Worm (Caenorhabditis elegans) whole organism, late embryonic: ENCODE data around the gene B0545.4.
"Not testable (repeated sequence)": the region's sequence is repeated elsewhere in the genome, so short reads cannot be mapped to it uniquely, and the experiment has no call there.

Source experiments
- K02D7.2 ChIP-seq: sonication (generic microtip); optimal IDR thresholded peaks from 2 replicates; lab custom pipeline; 2017; ENCODE audit warnings: mild to moderate bottlenecking, missing genetic modification characterization, missing compliant biosample characterization
- T23F11.4 ChIP-seq: fragments of 200-800 bp; sonication (Bioruptor generic); optimal IDR thresholded peaks from 2 replicates; lab custom pipeline; 2018; ENCODE audit warnings: mild to moderate bottlenecking, missing genetic modification characterization, missing compliant biosample characterization
- ceh-18 ChIP-seq: sonication (generic microtip); optimal IDR thresholded peaks from 2 replicates; lab custom pipeline; 2016; ENCODE audit warnings: missing genetic modification characterization, missing compliant biosample characterization
- ceh-2 ChIP-seq: sonication (generic microtip); optimal IDR thresholded peaks from 2 replicates; lab custom pipeline; 2016; ENCODE audit warnings: missing genotype, missing genetic modification characterization, missing compliant biosample characterization
- ceh-22 ChIP-seq: sonication (generic microtip); optimal IDR thresholded peaks from 2 replicates; lab custom pipeline; 2017; ENCODE audit warnings: missing biosample characterization, missing genetic modification characterization
- ceh-31 ChIP-seq: sonication (generic microtip); optimal IDR thresholded peaks from 2 replicates; lab custom pipeline; 2016; ENCODE audit warnings: missing genetic modification characterization, missing compliant biosample characterization
- ceh-48 ChIP-seq: sonication (generic microtip); optimal IDR thresholded peaks from 2 replicates; lab custom pipeline; 2016; ENCODE audit warnings: missing genetic modification characterization, inconsistent platforms, missing compliant biosample characterization
- dve-1 ChIP-seq: sonication (generic microtip); optimal IDR thresholded peaks from 2 replicates; lab custom pipeline; 2017; ENCODE audit warnings: antibody characterized with exemption, mild to moderate bottlenecking, missing genetic modification characterization, missing compliant biosample characterization
- ets-4 ChIP-seq: sonication (generic microtip); optimal IDR thresholded peaks from 2 replicates; lab custom pipeline; 2016; ENCODE audit warnings: missing genetic modification characterization, missing compliant biosample characterization
- fax-1 ChIP-seq: sonication (generic microtip); optimal IDR thresholded peaks from 2 replicates; lab custom pipeline; 2016; ENCODE audit warnings: missing genotype, missing genetic modification characterization, missing compliant biosample characterization
- gmeb-2 ChIP-seq: sonication (generic microtip); optimal IDR thresholded peaks from 2 replicates; lab custom pipeline; 2016; ENCODE audit warnings: missing genetic modification characterization, inconsistent platforms, missing compliant biosample characterization
- hlh-13 ChIP-seq: fragments of 200-800 bp; sonication (Bioruptor generic); optimal IDR thresholded peaks from 2 replicates; lab custom pipeline; 2018; ENCODE audit warnings: mild to moderate bottlenecking, missing genetic modification characterization, missing compliant biosample characterization
- hlh-15 ChIP-seq: sonication (generic microtip); optimal IDR thresholded peaks from 2 replicates; lab custom pipeline; 2016; ENCODE audit warnings: missing genetic modification characterization, missing compliant biosample characterization
- hlh-8 ChIP-seq: sonication (generic microtip); optimal IDR thresholded peaks from 2 replicates; lab custom pipeline; 2016; ENCODE audit warnings: missing genotype, missing genetic modification characterization, missing compliant biosample characterization
- mec-3 ChIP-seq: sonication (generic microtip); optimal IDR thresholded peaks from 2 replicates; lab custom pipeline; 2016; ENCODE audit warnings: borderline replicate concordance, missing genetic modification characterization, missing compliant biosample characterization
- nfya-1 ChIP-seq: sonication (generic microtip); optimal IDR thresholded peaks from 2 replicates; lab custom pipeline; 2017; ENCODE audit warnings: missing genetic modification characterization, mild to moderate bottlenecking, missing compliant biosample characterization, antibody characterized with exemption, moderate library complexity
- npax-4 ChIP-seq: sonication (generic microtip); optimal IDR thresholded peaks from 2 replicates; lab custom pipeline; 2016; ENCODE audit warnings: missing genetic modification characterization, missing compliant biosample characterization
- pax-1 ChIP-seq: fragments of 150-350 bp; optimal IDR thresholded peaks from 2 replicates; lab custom pipeline; 2014; ENCODE audit warnings: missing biosample characterization, missing genetic modification characterization
- pha-2 ChIP-seq: sonication (generic microtip); optimal IDR thresholded peaks from 2 replicates; lab custom pipeline; 2017; ENCODE audit warnings: mild to moderate bottlenecking, missing genetic modification characterization, missing compliant biosample characterization
- ref-2 ChIP-seq: sonication (generic microtip); optimal IDR thresholded peaks from 2 replicates; lab custom pipeline; 2016; ENCODE audit warnings: missing genetic modification characterization, missing compliant biosample characterization
- sox-2 ChIP-seq: fragments of 200-800 bp; sonication (Bioruptor generic); IDR thresholded peaks from 2 replicates; pipeline ENCODE4 v1.3.6; 2022; ENCODE audit warnings: missing genetic modification reagents, missing genetic modification characterization, missing compliant biosample characterization
- sox-4 ChIP-seq: sonication (generic microtip); optimal IDR thresholded peaks from 2 replicates; lab custom pipeline; 2017; ENCODE audit warnings: mild to moderate bottlenecking, missing genetic modification characterization, inconsistent platforms, missing compliant biosample characterization
- tbx-7 ChIP-seq: sonication (generic microtip); optimal IDR thresholded peaks from 2 replicates; lab custom pipeline; 2016; ENCODE audit warnings: missing genotype, missing genetic modification characterization, missing compliant biosample characterization
- ttx-3 ChIP-seq: sonication (generic microtip); optimal IDR thresholded peaks from 2 replicates; lab custom pipeline; 2016; ENCODE audit warnings: missing genetic modification reagents, missing genetic modification characterization, missing compliant biosample characterization
- unc-3 ChIP-seq, 2 experiments: fragments of 200-800 bp in 1 of 2; sonication (Bioruptor generic) in 1 of 2; sonication (generic microtip) in 1 of 2; conservative IDR thresholded peaks in 1 of 2; optimal IDR thresholded peaks in 1 of 2; 2 replicates each; pipeline versions ENCODE4 v1.3.6 to Lab custom; 2016 to 2022; ENCODE audit warnings: missing compliant biosample characterization in 2 of 2, missing genetic modification characterization in 2 of 2, missing genetic modification reagents in 1 of 2
- unc-42 ChIP-seq: sonication (generic microtip); optimal IDR thresholded peaks from 2 replicates; lab custom pipeline; 2016; ENCODE audit warnings: missing genotype, missing genetic modification characterization, missing compliant biosample characterization
- ztf-16 ChIP-seq: sonication (generic microtip); optimal IDR thresholded peaks from 2 replicates; lab custom pipeline; 2017; ENCODE audit warnings: missing genetic modification characterization, missing compliant biosample characterization

B0545.4 gene

DNA sequence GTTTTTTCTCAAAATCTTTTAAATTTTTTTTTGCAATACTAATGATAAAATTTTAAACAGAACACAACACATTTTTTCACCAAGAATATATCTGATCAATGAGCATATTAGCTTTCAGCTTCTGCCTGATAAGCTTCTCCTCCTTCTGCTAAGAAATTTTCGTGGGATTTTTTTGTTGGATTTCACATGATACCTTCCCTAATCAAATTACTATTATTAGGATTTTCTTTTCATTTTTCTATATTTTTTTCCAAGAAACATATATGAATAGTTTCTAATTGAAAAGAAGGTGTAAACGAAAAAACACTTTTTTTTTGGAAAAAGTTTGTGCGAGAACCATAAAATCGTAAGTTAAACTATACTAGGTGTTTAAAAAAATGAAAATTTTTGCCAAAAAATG is 36.0 kb downstream of the B0545.4 start:
- TF ChIP-seq hlh-8 (tag; lab: Kevin White, UChicago) (no peak), hlh-13 (GFP tag; lab: Kevin White, UChicago) (no peak), tbx-7 (tag; lab: Kevin White, UChicago) (no peak), gmeb-2 (tag; lab: Kevin White, UChicago) (no peak), K02D7.2 (tag; lab: Kevin White, UChicago) (no peak), ceh-2 (no peak), npax-4 (tag; lab: Kevin White, UChicago) (no peak), hlh-15 (tag; lab: Kevin White, UChicago) (no peak), pha-2 (no peak), ets-4 (no peak), dve-1 (tag; lab: Kevin White, UChicago) (no peak), ztf-16 (no peak), unc-3 (GFP tag; conservative IDR thresholded peaks at IDR 0.05; lab: Robert Waterston, UW) (no peak), unc-3 (tag; optimal IDR thresholded peaks at IDR 0.05; lab: Kevin White, UChicago) (no peak), ceh-18 (no peak), unc-42 (tag; lab: Kevin White, UChicago) (no peak), sox-2 (no peak)
- TF ChIP-seq, all 69 proteins: peak for 0

DNA sequence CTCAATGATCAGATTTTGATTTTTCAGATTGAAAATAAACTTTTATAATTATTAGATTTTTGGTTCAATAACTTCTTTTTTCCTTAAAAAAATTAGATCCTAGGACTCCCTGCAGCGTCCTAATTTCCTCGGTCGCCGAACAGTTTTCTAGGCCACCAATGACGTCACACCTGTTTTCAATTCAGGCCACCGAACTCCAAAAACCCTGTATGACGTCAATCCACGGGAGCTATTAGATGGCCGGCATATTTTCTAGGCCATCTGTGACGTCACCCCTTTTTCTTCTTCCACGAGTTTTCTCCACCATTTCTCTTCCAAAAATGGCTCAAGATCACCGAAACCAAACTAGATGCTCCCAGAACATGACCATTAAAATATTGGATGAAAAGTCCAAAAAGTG is 37.9 kb downstream of the B0545.4 start:
- TF ChIP-seq pax-1: no peak
- TF ChIP-seq npax-4 (tag; lab: Kevin White, UChicago): no peak
- TF ChIP-seq ref-2: no peak
- no peak for TF ChIP-seq ets-4
- no peak for TF ChIP-seq ztf-16
- TF ChIP-seq mec-3 (tag; lab: Kevin White, UChicago): no peak
- TF ChIP-seq ceh-48 (tag; lab: Kevin White, UChicago): no peak
- TF ChIP-seq K02D7.2 (tag; lab: Kevin White, UChicago): no peak
- TF ChIP-seq tbx-7 (tag; lab: Kevin White, UChicago): no peak
- TF ChIP-seq sox-4: no peak
- TF ChIP-seq nfya-1 (tag; lab: Kevin White, UChicago): no peak
- no peak for TF ChIP-seq fax-1 (tag; lab: Kevin White, UChicago)
- TF ChIP-seq ceh-31 (tag; lab: Kevin White, UChicago): no peak
- TF ChIP-seq ttx-3: no peak
- TF ChIP-seq, all 69 proteins: peak for 0

DNA sequence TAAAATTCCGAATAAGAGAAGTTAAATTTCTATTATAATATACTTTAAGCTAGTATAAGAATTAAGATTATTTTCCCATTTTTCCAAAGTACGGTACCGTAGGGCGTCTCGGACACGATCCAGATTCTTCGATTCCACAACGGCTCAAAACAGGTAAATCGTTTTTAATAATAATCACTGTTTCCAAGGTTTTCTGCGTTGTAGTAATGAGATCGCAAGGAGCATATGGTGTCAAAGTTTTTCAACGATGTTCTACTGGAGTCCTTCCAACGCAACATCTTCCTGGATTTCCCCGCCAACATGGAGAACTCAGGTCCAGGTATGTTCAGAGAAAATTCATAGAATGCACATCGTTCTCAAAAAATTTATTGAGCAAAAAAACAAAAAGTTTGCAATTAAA is 47.8 kb downstream of the B0545.4 start, which contains the start of gene T05C7.7:
TSS of gene T05C7.7 (plus strand) at position 301 of the 400 bp plus-strand sequence.
- TF ChIP-seq T23F11.4; ceh-31 (tag; lab: Kevin White, UChicago); ceh-22 (tag; lab: Kevin White, UChicago): not testable (repeated sequence)
